Worm (Caenorhabditis elegans) whole organism, L2 larva: ENCODE data around the gene C34F11.8.

Experiments used
- F13H6.1 ChIP-seq: sonication (generic microtip); optimal IDR thresholded peaks from 2 replicates; lab custom pipeline; 2016; ENCODE audit warnings: missing genetic modification characterization, missing compliant biosample characterization
- ZK546.5 ChIP-seq: sonication (generic microtip); optimal IDR thresholded peaks from 2 replicates; lab custom pipeline; 2017; ENCODE audit warnings: missing biosample characterization, missing genetic modification characterization
- aly-2 ChIP-seq: fragments of 150-350 bp; optimal IDR thresholded peaks from 2 replicates; lab custom pipeline; 2014; ENCODE audit warnings: missing biosample characterization, missing genetic modification characterization
- ama-1 ChIP-seq: fragments of 150-350 bp; optimal IDR thresholded peaks from 2 replicates; lab custom pipeline; 2018; ENCODE audit warnings: inconsistent platforms
- blmp-1 ChIP-seq: sonication (generic microtip); optimal IDR thresholded peaks from 2 replicates; lab custom pipeline; 2017; ENCODE audit warnings: missing genetic modification characterization, mild to moderate bottlenecking, missing compliant biosample characterization, antibody characterized with exemption, moderate library complexity; ENCODE audit not compliant: insufficient read depth
- crh-2 ChIP-seq: sonication (generic microtip); optimal IDR thresholded peaks from 2 replicates; lab custom pipeline; 2017; ENCODE audit warnings: missing biosample characterization, missing genetic modification characterization
- fos-1 ChIP-seq: fragments of 150-350 bp; optimal IDR thresholded peaks from 2 replicates; lab custom pipeline; 2014; ENCODE audit warnings: missing biosample characterization, missing genetic modification characterization
- lin-13 ChIP-seq: fragments of 150-350 bp; optimal IDR thresholded peaks from 2 replicates; lab custom pipeline; 2014; ENCODE audit warnings: missing biosample characterization, missing genetic modification reagents, missing genetic modification characterization
- mdl-1 ChIP-seq, 2 experiments: fragments of 150-350 bp in 1 of 2; sonication (generic microtip) in 1 of 2; optimal IDR thresholded peaks; 2 replicates each; lab custom pipeline; 2017; ENCODE audit warnings: missing biosample characterization in 2 of 2, missing genetic modification characterization in 2 of 2
- nhr-11 ChIP-seq: fragments of 150-350 bp; optimal IDR thresholded peaks from 2 replicates; lab custom pipeline; 2014; ENCODE audit warnings: missing biosample characterization, missing genetic modification characterization
- nhr-12 ChIP-seq: fragments of 150-350 bp; optimal IDR thresholded peaks from 2 replicates; lab custom pipeline; 2014; ENCODE audit warnings: missing biosample characterization, missing genetic modification characterization
- nhr-237 ChIP-seq: fragments of 150-350 bp; optimal IDR thresholded peaks from 2 replicates; lab custom pipeline; 2014; ENCODE audit warnings: missing biosample characterization, missing genetic modification characterization
- nhr-25 ChIP-seq: fragments of 150-350 bp; sonication (generic microtip); optimal IDR thresholded peaks from 3 replicates; lab custom pipeline; 2014; ENCODE audit warnings: missing biosample characterization, missing genetic modification characterization
- skn-1 ChIP-seq: sonication (generic microtip); optimal IDR thresholded peaks from 2 replicates; lab custom pipeline; 2017; ENCODE audit warnings: missing biosample characterization, missing genetic modification characterization

- no peak for TF ChIP-seq nhr-12
- no peak for TF ChIP-seq skn-1 (tag; lab: Kevin White, UChicago)
- no peak for TF ChIP-seq blmp-1 (tag; lab: Kevin White, UChicago)
- no peak for TF ChIP-seq mdl-1 (tag; optimal IDR thresholded peaks at IDR 0.05; lab: Kevin White, UChicago)
- TF ChIP-seq ama-1 (lab: Kevin White, UChicago) = no peak
- no peak for TF ChIP-seq ZK546.5 (tag; lab: Kevin White, UChicago)
- no peak for TF ChIP-seq crh-2
- TF ChIP-seq nhr-11 (tag; lab: Kevin White, UChicago) = no peak
- no peak for TF ChIP-seq aly-2 (tag; lab: Kevin White, UChicago)
- TF ChIP-seq nhr-25 = no peak
- no peak for TF ChIP-seq F13H6.1 (tag; lab: Kevin White, UChicago)
- TF ChIP-seq nhr-237 (tag; lab: Kevin White, UChicago) = no peak
- no peak for TF ChIP-seq fos-1 (tag; lab: Kevin White, UChicago)
- TF ChIP-seq lin-13 (GFP tag; lab: Kevin White, UChicago) = no peak
Measured at ce11 chrII:5229596-5229995, 18.8 kb upstream of the C34F11.8 start, which contains the start of gene EGAP2.2.
